Worm (Caenorhabditis elegans) whole organism, mixed stage, embryonic: Measurements from ENCODE around the gene C35D10.10.

Source experiments
- M03D4.4 ChIP-seq: sonication (generic microtip); optimal IDR thresholded peaks from 2 replicates; lab custom pipeline; 2017; ENCODE audit warnings: mild to moderate bottlenecking, missing genetic modification characterization, missing compliant biosample characterization
- bed-3 ChIP-seq: fragments of 200-800 bp; sonication (Bioruptor generic); optimal IDR thresholded peaks from 3 replicates; lab custom pipeline; 2018; ENCODE audit warnings: mild to moderate bottlenecking, missing genetic modification characterization, moderate library complexity, missing compliant biosample characterization
- blmp-1 ChIP-seq: fragments of 150-350 bp; optimal IDR thresholded peaks from 2 replicates; lab custom pipeline; 2014; ENCODE audit warnings: missing biosample characterization, missing genetic modification characterization
- ceh-43 ChIP-seq: fragments of 200-800 bp; sonication (Bioruptor generic); optimal IDR thresholded peaks from 2 replicates; lab custom pipeline; 2018; ENCODE audit warnings: mild to moderate bottlenecking, missing genetic modification characterization, moderate library complexity, missing compliant biosample characterization
- ces-1 ChIP-seq: fragments of 150-350 bp; optimal IDR thresholded peaks from 2 replicates; lab custom pipeline; 2014; ENCODE audit warnings: missing biosample characterization, missing genetic modification reagents, missing genetic modification characterization
- cnd-1 ChIP-seq: fragments of 200-800 bp; sonication (Bioruptor generic); optimal IDR thresholded peaks from 2 replicates; lab custom pipeline; 2018; ENCODE audit warnings: mild to moderate bottlenecking, missing genetic modification characterization, missing compliant biosample characterization
- drap-1 ChIP-seq: fragments of 200-800 bp; sonication (Bioruptor generic); optimal IDR thresholded peaks from 3 replicates; lab custom pipeline; 2018; ENCODE audit warnings: mild to moderate bottlenecking, missing genetic modification characterization, missing compliant biosample characterization
- elt-1 ChIP-seq: sonication (generic microtip); optimal IDR thresholded peaks from 2 replicates; lab custom pipeline; 2017; ENCODE audit warnings: missing genetic modification characterization, mild to moderate bottlenecking, missing compliant biosample characterization, antibody characterized with exemption, moderate library complexity, borderline replicate concordance; ENCODE audit not compliant: insufficient read depth
- elt-3 ChIP-seq: fragments of 150-350 bp; optimal IDR thresholded peaks from 2 replicates; lab custom pipeline; 2014; ENCODE audit warnings: missing biosample characterization, missing genetic modification characterization
- flh-1 ChIP-seq: fragments of 200-800 bp; sonication (Bioruptor generic); optimal IDR thresholded peaks from 2 replicates; lab custom pipeline; 2018; ENCODE audit warnings: mild to moderate bottlenecking, missing genetic modification characterization, moderate library complexity, missing compliant biosample characterization
- ham-2 ChIP-seq: fragments of 200-800 bp; sonication (Bioruptor generic); optimal IDR thresholded peaks from 2 replicates; lab custom pipeline; 2018; ENCODE audit warnings: mild to moderate bottlenecking, missing genetic modification characterization, missing compliant biosample characterization
- hlh-1 ChIP-seq: fragments of 150-350 bp; optimal IDR thresholded peaks from 2 replicates; lab custom pipeline; 2014; ENCODE audit warnings: missing biosample characterization, missing genetic modification reagents, missing genetic modification characterization
- lin-13 ChIP-seq: fragments of 150-350 bp; optimal IDR thresholded peaks from 2 replicates; lab custom pipeline; 2014; ENCODE audit warnings: missing biosample characterization, missing genetic modification characterization
- lin-32 ChIP-seq: fragments of 200-800 bp; sonication (Bioruptor generic); optimal IDR thresholded peaks from 2 replicates; lab custom pipeline; 2018; ENCODE audit warnings: mild to moderate bottlenecking, missing genetic modification characterization, missing compliant biosample characterization
- lsy-2 ChIP-seq: fragments of 150-350 bp; optimal IDR thresholded peaks from 2 replicates; lab custom pipeline; 2014; ENCODE audit warnings: missing biosample characterization, missing genetic modification characterization
- mab-5 ChIP-seq: fragments of 150-350 bp; optimal IDR thresholded peaks from 2 replicates; lab custom pipeline; 2014; ENCODE audit warnings: missing biosample characterization, missing genetic modification characterization
- mep-1 ChIP-seq: fragments of 150-350 bp; optimal IDR thresholded peaks from 2 replicates; lab custom pipeline; 2017; ENCODE audit warnings: missing biosample characterization, missing genetic modification reagents, missing genetic modification characterization, inconsistent platforms
- mls-2 ChIP-seq: sonication (generic microtip); optimal IDR thresholded peaks from 2 replicates; lab custom pipeline; 2016; ENCODE audit warnings: mild to moderate bottlenecking, missing genetic modification characterization, moderate library complexity, missing compliant biosample characterization
- nhr-12 ChIP-seq: fragments of 150-350 bp; optimal IDR thresholded peaks from 2 replicates; lab custom pipeline; 2014; ENCODE audit warnings: missing biosample characterization, missing genetic modification characterization
- nhr-2 ChIP-seq: fragments of 150-350 bp; optimal IDR thresholded peaks from 2 replicates; lab custom pipeline; 2014; ENCODE audit warnings: missing biosample characterization, missing genetic modification characterization
- nhr-237 ChIP-seq: fragments of 150-350 bp; optimal IDR thresholded peaks from 2 replicates; lab custom pipeline; 2014; ENCODE audit warnings: missing biosample characterization, missing genetic modification characterization
- nhr-28 ChIP-seq: fragments of 150-350 bp; optimal IDR thresholded peaks from 2 replicates; lab custom pipeline; 2014; ENCODE audit warnings: missing biosample characterization, missing genetic modification characterization
- pha-4 ChIP-seq: fragments of 150-350 bp; optimal IDR thresholded peaks from 2 replicates; lab custom pipeline; 2018; ENCODE audit warnings: missing biosample characterization, missing genetic modification reagents, missing genetic modification characterization
- sem-2 ChIP-seq: fragments of 200-800 bp; sonication (Bioruptor generic); optimal IDR thresholded peaks from 2 replicates; lab custom pipeline; 2018; ENCODE audit warnings: mild to moderate bottlenecking, missing genetic modification characterization, missing compliant biosample characterization
- snpc-4 ChIP-seq: fragments of 150-350 bp; optimal IDR thresholded peaks from 2 replicates; lab custom pipeline; 2014; ENCODE audit warnings: missing biosample characterization, missing genetic modification characterization
- sptf-1 ChIP-seq: sonication (generic microtip); optimal IDR thresholded peaks from 2 replicates; lab custom pipeline; 2017; ENCODE audit warnings: mild to moderate bottlenecking, missing genetic modification characterization, moderate library complexity, missing compliant biosample characterization
- tbx-8 ChIP-seq: fragments of 200-800 bp; sonication (Bioruptor generic); optimal IDR thresholded peaks from 2 replicates; lab custom pipeline; 2018; ENCODE audit warnings: mild to moderate bottlenecking, missing genetic modification characterization, moderate library complexity, missing compliant biosample characterization
- unc-120 ChIP-seq: sonication (generic microtip); optimal IDR thresholded peaks from 2 replicates; lab custom pipeline; 2017; ENCODE audit warnings: missing genetic modification characterization, missing compliant biosample characterization; ENCODE audit not compliant: poor library complexity, severe bottlenecking
- unc-39 ChIP-seq: fragments of 150-350 bp; optimal IDR thresholded peaks from 2 replicates; lab custom pipeline; 2014; ENCODE audit warnings: missing biosample characterization, missing genetic modification characterization
- unc-62 ChIP-seq: fragments of 150-350 bp; optimal IDR thresholded peaks from 2 replicates; lab custom pipeline; 2014; ENCODE audit warnings: missing biosample characterization, missing genetic modification reagents, missing genetic modification characterization
- zip-8 ChIP-seq: fragments of 150-350 bp; optimal IDR thresholded peaks from 2 replicates; lab custom pipeline; 2014; ENCODE audit warnings: missing biosample characterization, missing genetic modification characterization
- ztf-11 ChIP-seq: fragments of 150-350 bp; optimal IDR thresholded peaks from 2 replicates; lab custom pipeline; 2014; ENCODE audit warnings: missing biosample characterization, missing genetic modification characterization

C35D10.10 gene

ce11 chrIII:4868643-4869042 is 7.0 kb upstream of the C35D10.10 start, which contains the start of the genes msd-4 and C35D10.3:
Gene msd-4, minus strand, starts transcription at chrIII:4868743.
Gene C35D10.3, plus strand, starts transcription at chrIII:4868921.
- no peak for TF ChIP-seq ztf-11 (tag; lab: Kevin White, UChicago)
- no peak for TF ChIP-seq ham-2 (GFP tag; lab: Kevin White, UChicago)
- TF ChIP-seq lin-32 = no peak
- no peak for TF ChIP-seq sem-2
- no peak for TF ChIP-seq zip-8 (tag; lab: Kevin White, UChicago)
- no peak for TF ChIP-seq lin-13 (tag; lab: Kevin White, UChicago)
- TF ChIP-seq bed-3 = no peak
- no peak for TF ChIP-seq mep-1 (tag; lab: Kevin White, UChicago)
- TF ChIP-seq flh-1 (GFP tag; lab: Kevin White, UChicago) = no peak
- no peak for TF ChIP-seq blmp-1 (tag; lab: Kevin White, UChicago)
- TF ChIP-seq hlh-1 = no peak
- no peak for TF ChIP-seq ces-1
- TF ChIP-seq unc-120 (tag; lab: Kevin White, UChicago) = no peak

ce11 chrIII:4866762-4867161 is 5.2 kb upstream of the C35D10.10 start, which contains the start of gene C35D10.17:
Gene C35D10.17, plus strand, starts transcription at chrIII:4867062.
- TF ChIP-seq mls-2 (tag; lab: Kevin White, UChicago) = no peak
- TF ChIP-seq unc-62 = no peak
- TF ChIP-seq blmp-1 (tag; lab: Kevin White, UChicago) = no peak
- no peak for TF ChIP-seq cnd-1 (tag; lab: Kevin White, UChicago)
- no peak for TF ChIP-seq ceh-43
- no peak for TF ChIP-seq sem-2
- TF ChIP-seq mab-5 (tag; lab: Kevin White, UChicago) = no peak
- no peak for TF ChIP-seq pha-4 (tag; lab: Kevin White, UChicago)
- TF ChIP-seq lin-13 (tag; lab: Kevin White, UChicago) = no peak
- no peak for TF ChIP-seq bed-3
- TF ChIP-seq tbx-8 (GFP tag; lab: Kevin White, UChicago) = no peak
- no peak for TF ChIP-seq nhr-237 (tag; lab: Kevin White, UChicago)
- no peak for TF ChIP-seq unc-120 (tag; lab: Kevin White, UChicago)
- TF ChIP-seq snpc-4 (tag; lab: Kevin White, UChicago) = no peak
- no peak for TF ChIP-seq ham-2 (GFP tag; lab: Kevin White, UChicago)
- TF ChIP-seq unc-39 (tag; lab: Kevin White, UChicago) = no peak
- TF ChIP-seq lin-32 = no peak
- TF ChIP-seq ces-1 = no peak
- no peak for TF ChIP-seq flh-1 (GFP tag; lab: Kevin White, UChicago)
- TF ChIP-seq elt-1 (tag; lab: Kevin White, UChicago) = no peak

ce11 chrIII:4863127-4863526 is 1.5 kb upstream of the C35D10.10 start, which contains the start of gene coq-8:
Gene coq-8, plus strand, starts transcription at chrIII:4863427.
- TF ChIP-seq zip-8 (tag; lab: Kevin White, UChicago) (no peak), sptf-1 (tag; lab: Kevin White, UChicago) (no peak), nhr-2 (no peak), lsy-2 (tag; lab: Kevin White, UChicago) (no peak), ztf-11 (tag; lab: Kevin White, UChicago) (no peak), nhr-237 (tag; lab: Kevin White, UChicago) (no peak), ces-1 (no peak), blmp-1 (tag; lab: Kevin White, UChicago) (no peak), lin-13 (tag; lab: Kevin White, UChicago) (no peak), unc-120 (tag; lab: Kevin White, UChicago) (no peak)

- no peak for TF ChIP-seq M03D4.4
- TF ChIP-seq nhr-237 (tag; lab: Kevin White, UChicago) = no peak
Observed at ce11 chrIII:4859039-4859438, 2.6 kb downstream of the C35D10.10 start, which contains the start of gene C35D10.6. Gene C35D10.6, plus strand, starts transcription at chrIII:4859339.

ce11 chrIII:4856992-4857391 is 4.6 kb downstream of the C35D10.10 start:
- no peak for TF ChIP-seq M03D4.4

ce11 chrIII:4856109-4856508 is 5.5 kb downstream of the C35D10.10 start, which contains the start of gene C35D10.7:
Gene C35D10.7, plus strand, starts transcription at chrIII:4856193.
- no peak for TF ChIP-seq drap-1
- TF ChIP-seq nhr-12 (tag; lab: Kevin White, UChicago) = no peak
- TF ChIP-seq M03D4.4 = no peak
- TF ChIP-seq sem-2 = no peak
- no peak for TF ChIP-seq tbx-8 (GFP tag; lab: Kevin White, UChicago)
- TF ChIP-seq nhr-28 = no peak
- TF ChIP-seq unc-39 (tag; lab: Kevin White, UChicago) = no peak
- no peak for TF ChIP-seq nhr-237 (tag; lab: Kevin White, UChicago)
- no peak for TF ChIP-seq mls-2 (tag; lab: Kevin White, UChicago)
- no peak for TF ChIP-seq unc-62
- no peak for TF ChIP-seq cnd-1 (tag; lab: Kevin White, UChicago)
- no peak for TF ChIP-seq lsy-2 (tag; lab: Kevin White, UChicago)
- TF ChIP-seq hlh-1 = no peak
- no peak for TF ChIP-seq ham-2 (GFP tag; lab: Kevin White, UChicago)
- no peak for TF ChIP-seq elt-3 (tag; lab: Kevin White, UChicago)
